Fruit fly (Drosophila melanogaster): ENCODE measurements around the gene CG7800.

Gene CG7800

dm6 chr3R:8243720-8244119 is 26.0 kb downstream of the CG7800 start, which contains the start of the genes CG9636, CG18749 and CG33722 (continued):
- TF ChIP-seq crol (GFP tag; IDR thresholded peaks at IDR 0.05) (no peak), CG4617 (GFP tag; optimal IDR thresholded peaks at IDR 0.05; ENCODE audit: borderline replicate concordance) (peak; percentile 73), Dref (GFP tag; IDR thresholded peaks at IDR 0.05) (peak; percentile 78), CG10431 (GFP tag; optimal IDR thresholded peaks at IDR 0.05) (peak; percentile 57), esg (GFP tag; conservative IDR thresholded peaks at IDR 0.05) (peak; percentile 43), gem (tag; optimal IDR thresholded peaks at IDR 0.05) (peak; percentile 85), cwo (GFP tag; optimal IDR thresholded peaks at IDR 0.05) (no peak), Deaf1 (tag; optimal IDR thresholded peaks at IDR 0.05) (peak; percentile 37), bab2 (GFP tag; optimal IDR thresholded peaks at IDR 0.05) (no peak), Mad (GFP tag; optimal IDR thresholded peaks at IDR 0.05) (peak; percentile 59), ham (GFP tag; IDR thresholded peaks at IDR 0.05) (no peak), ewg (GFP tag; optimal IDR thresholded peaks at IDR 0.05) (peak; percentile 36), CG17361 (GFP tag; IDR thresholded peaks at IDR 0.05) (peak; percentile 80), Camta (GFP tag; optimal IDR thresholded peaks at IDR 0.05) (peak; percentile 24), ttk (GFP tag; IDR thresholded peaks at IDR 0.05) (peak; percentile 63; the same call in 1 of the 2 replicates), Hmx (GFP tag; optimal IDR thresholded peaks at IDR 0.05) (no peak), CG7271 (tag; optimal IDR thresholded peaks at IDR 0.05) (peak; percentile 61), NC2α (GFP tag; optimal IDR thresholded peaks at IDR 0.05) (no peak), CG8089 (GFP tag; optimal IDR thresholded peaks at IDR 0.05) (no peak), CG6272 (GFP tag; IDR thresholded peaks at IDR 0.05) (peak; percentile 66), pan (optimal IDR thresholded peaks at IDR 0.05) (no peak), pan (GFP tag; optimal IDR thresholded peaks at IDR 0.05 in 1 of 2, IDR thresholded peaks at IDR 0.05 in 1 of 2) (peak in 1 of 2 experiments; percentile 66), Sox100B (GFP tag; optimal IDR thresholded peaks at IDR 0.05) (peak; percentile 70), Hsf (GFP tag; optimal IDR thresholded peaks at IDR 0.05) (peak; percentile 66), Opbp (GFP tag; IDR thresholded peaks at IDR 0.05; ENCODE audit: partially characterized antibody) (peak; percentile 89; the same call in 2 of the 3 replicates), lbe (GFP tag; optimal IDR thresholded peaks at IDR 0.05) (peak; percentile 87), GATAe (GFP tag; conservative IDR thresholded peaks at IDR 0.05) (no peak), sna (GFP tag; IDR thresholded peaks at IDR 0.05; ENCODE audit: partially characterized antibody) (peak; percentile 99), CG12104 (GFP tag; optimal IDR thresholded peaks at IDR 0.05) (peak; percentile 50), ato (GFP tag; IDR thresholded peaks at IDR 0.05; ENCODE audit: partially characterized antibody) (peak; percentile 98), CG18476 (GFP tag; optimal IDR thresholded peaks at IDR 0.05) (peak; percentile 55), CG6689 (GFP tag; IDR thresholded peaks at IDR 0.05) (peak; percentile 70), luna (GFP tag; optimal IDR thresholded peaks at IDR 0.05) (no peak), D19B (GFP tag; optimal IDR thresholded peaks at IDR 0.05) (no peak), slou (GFP tag; optimal IDR thresholded peaks at IDR 0.05) (peak; percentile 27), CG2129 (GFP tag; IDR thresholded peaks at IDR 0.05; ENCODE audit: partially characterized antibody) (peak; percentile 95), yki (optimal IDR thresholded peaks at IDR 0.05) (no peak), CG12769 (tag; optimal IDR thresholded peaks at IDR 0.05) (peak; percentile 46), gsb (GFP tag; IDR thresholded peaks at IDR 0.05) (no peak), Side (GFP tag; optimal IDR thresholded peaks at IDR 0.05) (peak; percentile 56), stwl (tag; optimal IDR thresholded peaks at IDR 0.05) (peak; percentile 94), tup (GFP tag; optimal IDR thresholded peaks at IDR 0.05) (peak; percentile 42), CG17802 (tag; optimal IDR thresholded peaks at IDR 0.05) (peak; percentile 38), h (optimal IDR thresholded peaks at IDR 0.05) (no peak), CG8944 (GFP tag; optimal IDR thresholded peaks at IDR 0.05) (no peak), Hr3 (GFP tag; optimal IDR thresholded peaks at IDR 0.05) (peak; percentile 64), ci (GFP tag; IDR thresholded peaks at IDR 0.05) (peak; percentile 68; the same call in 2 of the 3 replicates), z (GFP tag; IDR thresholded peaks at IDR 0.05) (no peak), mam (GFP tag; optimal IDR thresholded peaks at IDR 0.05) (peak; percentile 48), Sry-δ (GFP tag; optimal IDR thresholded peaks at IDR 0.05) (peak; percentile 81), kni (GFP tag; optimal IDR thresholded peaks at IDR 0.05) (peak; percentile 22), Hr39 (optimal IDR thresholded peaks at IDR 0.05) (no peak), croc (GFP tag; conservative IDR thresholded peaks at IDR 0.05) (peak; percentile 43)

All from whole organism, embryonic.